Fruit fly (Drosophila melanogaster): ENCODE data around the gene CG10345.

Gene CG10345

DNA sequence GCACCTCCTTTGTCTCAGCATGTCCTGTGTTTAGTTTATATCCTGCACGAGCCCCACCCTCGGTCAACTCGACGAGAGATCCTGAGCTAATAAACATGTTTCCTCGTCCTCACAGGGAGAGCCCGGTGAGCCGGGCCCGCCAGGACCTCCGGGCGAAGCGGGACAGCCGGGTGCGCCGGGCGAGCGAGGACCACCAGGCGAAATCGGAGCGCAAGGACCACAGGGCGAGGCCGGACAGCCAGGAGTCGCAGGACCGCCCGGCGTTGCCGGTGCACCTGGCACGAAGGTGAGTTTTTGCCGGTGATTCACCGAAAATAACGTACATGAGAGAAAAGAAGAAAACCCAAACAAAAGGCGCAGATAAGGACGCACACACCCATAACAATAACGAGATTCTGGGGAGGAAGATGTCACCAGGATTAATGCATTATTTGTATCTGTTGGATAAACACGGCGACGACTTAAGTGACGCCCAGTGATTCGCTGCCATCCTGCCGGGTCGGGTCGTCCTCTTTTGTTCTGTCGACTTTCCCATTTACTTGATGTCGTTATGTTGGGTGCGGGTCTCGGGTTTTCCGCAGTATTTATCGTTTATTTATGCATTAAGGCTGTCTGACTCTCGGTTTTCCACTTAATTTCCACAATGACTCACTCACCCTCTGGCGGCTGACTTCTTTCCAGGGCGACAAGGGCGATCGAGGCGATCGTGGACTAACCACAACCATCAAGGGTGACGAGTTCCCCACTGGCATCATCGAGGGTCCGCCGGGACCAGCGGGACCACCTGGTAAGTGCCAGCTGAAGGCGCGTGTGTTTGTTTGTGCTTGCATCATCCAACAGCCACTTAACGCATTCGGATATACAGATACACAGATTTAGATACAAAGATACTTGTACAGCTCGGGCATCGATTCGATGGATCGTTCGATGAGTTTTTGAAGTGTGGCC lies 52.7 kb downstream of the CG10345 start:
- TF ChIP-seq CG32006 (GFP tag; optimal IDR thresholded peaks at IDR 0.05) = no peak
